Fruit fly (Drosophila melanogaster): ENCODE measurements around the gene CG34012.
A peak's percentile ranks its signal among the peaks of the same experiment; 100 is the strongest.

Gene CG34012

dm6 chr3L:11096195-11096908 lies 13.0 kb downstream of the CG34012 start, which contains the start of the genes CG46439, Iyd and CG33947:
CG46439 (minus strand) TSS chr3L:11096245.
Iyd (minus strand) TSS chr3L:11096245.
CG33947 (plus strand) TSS chr3L:11096496.
- peak; percentile 28; the same call in 1 of the 2 replicates for TF ChIP-seq MBD-R2 (GFP tag; IDR thresholded peaks at IDR 0.05)
- no peak for TF ChIP-seq CG6683 (GFP tag; optimal IDR thresholded peaks at IDR 0.05)
- TF ChIP-seq Eip74EF (GFP tag; optimal IDR thresholded peaks at IDR 0.05) = peak in 1 of 2 experiments; percentile 68
- 0 out of 2 replicates have a peak, but pooled peaks have one; percentile 28 for TF ChIP-seq ato (GFP tag; IDR thresholded peaks at IDR 0.05; ENCODE audit: partially characterized antibody)
- peak; percentile 40; the same call in 1 of the 2 replicates for TF ChIP-seq unc-4 (GFP tag; IDR thresholded peaks at IDR 0.05; ENCODE audit: partially characterized antibody)
- TF ChIP-seq bab2 (GFP tag; optimal IDR thresholded peaks at IDR 0.05) = no peak
- 0 out of 3 replicates have a peak, but pooled peaks have one; percentile 13 for TF ChIP-seq CG2199 (GFP tag; IDR thresholded peaks at IDR 0.05)
- peak; percentile 22 for TF ChIP-seq zfh2 (GFP tag; optimal IDR thresholded peaks at IDR 0.05)
- no peak for TF ChIP-seq CG7357 (GFP tag; IDR thresholded peaks at IDR 0.05)
- TF ChIP-seq nau (GFP tag; optimal IDR thresholded peaks at IDR 0.05) = peak; percentile 59
- TF ChIP-seq BtbVII (GFP tag; optimal IDR thresholded peaks at IDR 0.05) = peak; percentile 20
- TF ChIP-seq CG6689 (GFP tag; IDR thresholded peaks at IDR 0.05) = peak; percentile 24; the same call in 1 of the 2 replicates
- peak; percentile 2 for TF ChIP-seq grau (tag; optimal IDR thresholded peaks at IDR 0.05)
- peak; percentile 32 for TF ChIP-seq exex (tag; optimal IDR thresholded peaks at IDR 0.05)
- peak; percentile 50 for TF ChIP-seq CG13287 (GFP tag; IDR thresholded peaks at IDR 0.05; ENCODE audit: partially characterized antibody)
- TF ChIP-seq zfh1 (GFP tag; IDR thresholded peaks at IDR 0.05) = 0 out of 3 replicates have a peak, but pooled peaks have one; percentile 32
- peak; percentile 2 for TF ChIP-seq CG3995 (GFP tag; optimal IDR thresholded peaks at IDR 0.05)
- no peak for TF ChIP-seq Dfd (GFP tag; optimal IDR thresholded peaks at IDR 0.05)
- TF ChIP-seq ems (GFP tag; optimal IDR thresholded peaks at IDR 0.05) = peak; percentile 9
- no peak for TF ChIP-seq wor (GFP tag; IDR thresholded peaks at IDR 0.05)
- TF ChIP-seq crp (GFP tag; optimal IDR thresholded peaks at IDR 0.05) = peak; percentile 70 to 93
- peak; percentile 4 for TF ChIP-seq chn (GFP tag; optimal IDR thresholded peaks at IDR 0.05)
- TF ChIP-seq twi (tag; optimal IDR thresholded peaks at IDR 0.05) = no peak
- peak; percentile 38 for TF ChIP-seq CG13296 (GFP tag; optimal IDR thresholded peaks at IDR 0.05)
- no peak for TF ChIP-seq NC2α (GFP tag; optimal IDR thresholded peaks at IDR 0.05)
- peak; percentile 23 for TF ChIP-seq CTCF (GFP tag; optimal IDR thresholded peaks at IDR 0.05)
- peak; percentile 95 for TF ChIP-seq nom (GFP tag; optimal IDR thresholded peaks at IDR 0.05)
- TF ChIP-seq bsh (GFP tag; optimal IDR thresholded peaks at IDR 0.05) = peak in 1 of 2 experiments; percentile 77
- peak in 1 of 2 experiments; percentile 12 for TF ChIP-seq Hr51 (GFP tag; optimal IDR thresholded peaks at IDR 0.05)
- TF ChIP-seq CG17568 (GFP tag; optimal IDR thresholded peaks at IDR 0.05) = peak; percentile 25
- 0 out of 3 replicates have a peak, but pooled peaks have one; percentile 6 for TF ChIP-seq Optix (GFP tag; IDR thresholded peaks at IDR 0.05)
- peak; percentile 44; the same call in 1 of the 2 replicates for TF ChIP-seq hbn (GFP tag; IDR thresholded peaks at IDR 0.05; ENCODE audit: partially characterized antibody)
- TF ChIP-seq CG2712 (tag; optimal IDR thresholded peaks at IDR 0.05) = peak; percentile 5
- TF ChIP-seq onecut (GFP tag; IDR thresholded peaks at IDR 0.05) = peak; percentile 45; the same call in 1 of the 2 replicates
- peak; percentile 4; the same call in 1 of the 3 replicates for TF ChIP-seq ci (GFP tag; IDR thresholded peaks at IDR 0.05)
- TF ChIP-seq Kr (GFP tag; optimal IDR thresholded peaks at IDR 0.05) = no peak
- no peak for TF ChIP-seq klu (GFP tag; IDR thresholded peaks at IDR 0.05)
- TF ChIP-seq Xrp1 (GFP tag; IDR thresholded peaks at IDR 0.05) = 0 out of 2 replicates have a peak, but pooled peaks have one; percentile 19
- peak; percentile 89 for TF ChIP-seq Med (GFP tag)
- TF ChIP-seq CG12659 (GFP tag; optimal IDR thresholded peaks at IDR 0.05) = peak; percentile 46
- TF ChIP-seq CG34376 (GFP tag; optimal IDR thresholded peaks at IDR 0.05) = peak; percentile 41
- no peak for TF ChIP-seq CG1832 (GFP tag; optimal IDR thresholded peaks at IDR 0.05)
- no peak for TF ChIP-seq CG2889 (GFP tag; IDR thresholded peaks at IDR 0.05)
- TF ChIP-seq sna (GFP tag; IDR thresholded peaks at IDR 0.05; ENCODE audit: partially characterized antibody) = peak; percentile 54
- 0 out of 3 replicates have a peak, but pooled peaks have one; percentile 16 for TF ChIP-seq CG16813 (GFP tag; IDR thresholded peaks at IDR 0.05; ENCODE audit: partially characterized antibody)
- TF ChIP-seq sqz (GFP tag; optimal IDR thresholded peaks at IDR 0.05) = peak; percentile 60
- no peak for TF ChIP-seq repo (GFP tag; optimal IDR thresholded peaks at IDR 0.05)
